Comparison of ENCODE assay signal across 1 fruit fly cellular context in genomic region chr2L:6534125-6534815, dm6.
TF ChIP-seq lines count a peak whose summit lies in the region.

No protein-coding gene starts in this region.

TF ChIP-seq in whole organism, embryonic, 481 proteins besides CTCF, POLR2A, EP300 and RAD21 (continued from another document):
- TF ChIP-seq CG2202 (tag; optimal IDR thresholded peaks at IDR 0.05; lab: Kevin White, UChicago) (no peak), CG7271 (tag; optimal IDR thresholded peaks at IDR 0.05; lab: Kevin White, UChicago) (no peak), Tbp (GFP tag; optimal IDR thresholded peaks at IDR 0.05; lab: Kevin White, UChicago) (no peak), grn (GFP tag; optimal IDR thresholded peaks at IDR 0.05; lab: Kevin White, UChicago) (peak; percentile 96), inv (GFP tag; IDR thresholded peaks at IDR 0.05; lab: Robert Waterston, UW; ENCODE audit: partially characterized antibody) (no peak), CG6175 (GFP tag; IDR thresholded peaks at IDR 0.05; lab: Robert Waterston, UW) (no peak), so (GFP tag; IDR thresholded peaks at IDR 0.05; lab: Robert Waterston, UW) (no peak), sqz (GFP tag; optimal IDR thresholded peaks at IDR 0.05; lab: Kevin White, UChicago) (peak; percentile 41), CG13287 (GFP tag; IDR thresholded peaks at IDR 0.05; lab: Robert Waterston, UW; ENCODE audit: partially characterized antibody) (no peak), CG42726 (GFP tag; IDR thresholded peaks at IDR 0.05; lab: Robert Waterston, UW; ENCODE audit: partially characterized antibody) (no peak), CG7372 (GFP tag; IDR thresholded peaks at IDR 0.05; lab: Robert Waterston, UW) (no peak), zfh1 (GFP tag; IDR thresholded peaks at IDR 0.05; lab: Robert Waterston, UW) (no peak), ap (GFP tag; IDR thresholded peaks at IDR 0.05; lab: Robert Waterston, UW) (no peak), sna (GFP tag; IDR thresholded peaks at IDR 0.05; lab: Robert Waterston, UW; ENCODE audit: partially characterized antibody) (no peak), klu (GFP tag; IDR thresholded peaks at IDR 0.05; lab: Robert Waterston, UW) (no peak), CG6683 (GFP tag; optimal IDR thresholded peaks at IDR 0.05; lab: Kevin White, UChicago) (no peak), NC2α (GFP tag; optimal IDR thresholded peaks at IDR 0.05; lab: Kevin White, UChicago) (no peak), kni (GFP tag; optimal IDR thresholded peaks at IDR 0.05; lab: Kevin White, UChicago) (peak; percentile 58), twi (tag; optimal IDR thresholded peaks at IDR 0.05; lab: Kevin White, UChicago) (no peak), Six4 (GFP tag; optimal IDR thresholded peaks at IDR 0.05; lab: Kevin White, UChicago) (no peak), Oli (tag; optimal IDR thresholded peaks at IDR 0.05; lab: Kevin White, UChicago) (no peak), Hmx (GFP tag; optimal IDR thresholded peaks at IDR 0.05; lab: Kevin White, UChicago) (no peak), CG1603 (tag; optimal IDR thresholded peaks at IDR 0.05; lab: Kevin White, UChicago) (no peak), Aef1 (GFP tag; IDR thresholded peaks at IDR 0.05; lab: Robert Waterston, UW) (no peak), Dbx (GFP tag; IDR thresholded peaks at IDR 0.05; lab: Robert Waterston, UW) (no peak), oc (tag; optimal IDR thresholded peaks at IDR 0.05; lab: Kevin White, UChicago) (peak; percentile 80), CG11696 (GFP tag; IDR thresholded peaks at IDR 0.05; lab: Robert Waterston, UW) (no peak), hkb (optimal IDR thresholded peaks at IDR 0.05; lab: Kevin White, UChicago) (no peak), hkb (GFP tag; IDR thresholded peaks at IDR 0.05; lab: Robert Waterston, UW) (no peak), bbx (GFP tag; IDR thresholded peaks at IDR 0.05; lab: Robert Waterston, UW; ENCODE audit: partially characterized antibody) (no peak), Taf1 (GFP tag; IDR thresholded peaks at IDR 0.05; lab: Robert Waterston, UW) (no peak), Stat92E (GFP tag; optimal IDR thresholded peaks at IDR 0.05; lab: Kevin White, UChicago) (peak in 1 of 3 experiments; percentile 16), HmgZ (tag; optimal IDR thresholded peaks at IDR 0.05; lab: Kevin White, UChicago) (no peak), CG16863 (GFP tag; optimal IDR thresholded peaks at IDR 0.05; lab: Kevin White, UChicago) (no peak), CG31441 (GFP tag; IDR thresholded peaks at IDR 0.05; lab: Robert Waterston, UW) (no peak), kah (GFP tag; optimal IDR thresholded peaks at IDR 0.05; lab: Kevin White, UChicago) (no peak), Ets65A (GFP tag; lab: Kevin White, UChicago) (peak; percentile 46), CG3281 (GFP tag; optimal IDR thresholded peaks at IDR 0.05; lab: Kevin White, UChicago) (no peak), dmrt99B (tag; optimal IDR thresholded peaks at IDR 0.05; lab: Kevin White, UChicago) (no peak), CG1024 (GFP tag; IDR thresholded peaks at IDR 0.05; lab: Robert Waterston, UW) (no peak), CG2199 (GFP tag; IDR thresholded peaks at IDR 0.05; lab: Robert Waterston, UW) (no peak), CG6272 (GFP tag; IDR thresholded peaks at IDR 0.05; lab: Robert Waterston, UW) (no peak), sd (tag; optimal IDR thresholded peaks at IDR 0.05; lab: Kevin White, UChicago) (peak; percentile 83), CG12155 (GFP tag; optimal IDR thresholded peaks at IDR 0.05; lab: Kevin White, UChicago) (no peak), CG10431 (GFP tag; optimal IDR thresholded peaks at IDR 0.05; lab: Kevin White, UChicago) (no peak), MESR4 (GFP tag; optimal IDR thresholded peaks at IDR 0.05; lab: Kevin White, UChicago) (no peak)
